Fruit fly (Drosophila melanogaster) whole organism, embryonic: Measurements from ENCODE around the gene Arp8.
A peak's percentile ranks its signal among the peaks of the same experiment; 100 is the strongest.

Experiments used
- CG11456 ChIP-seq: fragments of 200-800 bp; sonication (Bioruptor generic); IDR thresholded peaks from 3 replicates; pipeline ENCODE4 v1.3.6; 2022; ENCODE audit warnings: missing biosample characterization, missing genetic modification characterization
- CG11560 ChIP-seq: fragments of 200-800 bp; sonication (Bioruptor generic); IDR thresholded peaks from 3 replicates; pipeline ENCODE4 v1.3.6; 2022; ENCODE audit warnings: missing biosample characterization, missing genetic modification characterization
- CG14014 ChIP-seq: fragments of 200-800 bp; sonication (Bioruptor generic); IDR thresholded peaks from 2 replicates; pipeline ENCODE4 v1.3.6; 2022; ENCODE audit warnings: missing biosample characterization, missing genetic modification characterization
- CG14050 ChIP-seq: fragments of 200-800 bp; sonication (Bioruptor generic); IDR thresholded peaks from 3 replicates; pipeline ENCODE4 v1.3.6; 2022; ENCODE audit warnings: missing biosample characterization, missing genetic modification characterization
- CG16863 ChIP-seq: fragments of 200-800 bp; sonication (Bioruptor generic); optimal IDR thresholded peaks from 3 replicates; lab custom pipeline; 2016; ENCODE audit warnings: missing biosample characterization, missing genetic modification characterization
- CG31388 ChIP-seq: fragments of 200-800 bp; sonication (Bioruptor generic); optimal IDR thresholded peaks from 2 replicates; lab custom pipeline; 2016; ENCODE audit warnings: missing biosample characterization, missing genetic modification characterization
- CG6175 ChIP-seq: fragments of 200-800 bp; sonication (Bioruptor generic); IDR thresholded peaks from 3 replicates; pipeline ENCODE4 v1.3.6; 2022; ENCODE audit warnings: missing biosample characterization, missing genetic modification characterization
- CG9215 ChIP-seq: fragments of 200-800 bp; sonication (Bioruptor generic); IDR thresholded peaks from 2 replicates; pipeline ENCODE4 v1.3.6; 2022; ENCODE audit warnings: missing biosample characterization, missing genetic modification characterization
- Chrac-16 ChIP-seq: fragments of 200-800 bp; sonication (Bioruptor generic); optimal IDR thresholded peaks from 3 replicates; lab custom pipeline; 2016; ENCODE audit warnings: missing biosample characterization, missing genetic modification characterization
- CrebB ChIP-seq: fragments of 200-800 bp; sonication (Bioruptor generic); optimal IDR thresholded peaks from 3 replicates; lab custom pipeline; 2018; ENCODE audit warnings: missing biosample characterization, mild to moderate bottlenecking, missing genetic modification characterization
- Dek ChIP-seq: fragments of 200-800 bp; sonication (Bioruptor generic); optimal IDR thresholded peaks from 3 replicates; lab custom pipeline; 2019; ENCODE audit warnings: missing biosample characterization, mild to moderate bottlenecking, missing genetic modification characterization, moderate library complexity
- Dp ChIP-seq: fragments of 200-800 bp; sonication (Bioruptor generic); optimal IDR thresholded peaks from 2 replicates; lab custom pipeline; 2018; ENCODE audit warnings: missing biosample characterization, mild to moderate bottlenecking, missing genetic modification characterization, moderate library complexity
- Fer2 ChIP-seq: fragments of 200-800 bp; sonication (Bioruptor generic); optimal IDR thresholded peaks from 2 replicates; lab custom pipeline; 2018; ENCODE audit warnings: missing biosample characterization, mild to moderate bottlenecking, missing genetic modification characterization, moderate library complexity
- Gug ChIP-seq: fragments of 200-800 bp; sonication (Bioruptor generic); IDR thresholded peaks from 4 replicates; pipeline ENCODE4 v1.3.6; 2022; ENCODE audit warnings: missing biosample characterization, missing genetic modification characterization
- HLH4C ChIP-seq: fragments of 200-800 bp; sonication (Bioruptor generic); IDR thresholded peaks from 3 replicates; pipeline ENCODE4 v1.3.6; 2022; ENCODE audit warnings: missing biosample characterization, missing genetic modification characterization; ENCODE audit not compliant: partially characterized antibody
- HmgZ ChIP-seq: fragments of 200-800 bp; sonication (Bioruptor generic); optimal IDR thresholded peaks from 2 replicates; lab custom pipeline; 2018; ENCODE audit warnings: missing biosample characterization, mild to moderate bottlenecking, missing genetic modification characterization
- Hr78 ChIP-seq, 2 experiments: fragments of 200-800 bp in 1 of 2; fragments of >200 bp in 1 of 2; sonication (Bioruptor generic) in 1 of 2; optimal IDR thresholded peaks; 2 replicates each; lab custom pipeline; 2017 to 2019; ENCODE audit warnings: missing biosample characterization in 2 of 2, missing genetic modification characterization in 2 of 2, mild to moderate bottlenecking in 1 of 2, moderate library complexity in 1 of 2
- MESR4 ChIP-seq: fragments of 200-800 bp; sonication (Bioruptor generic); optimal IDR thresholded peaks from 2 replicates; lab custom pipeline; 2018; ENCODE audit warnings: missing biosample characterization, mild to moderate bottlenecking, missing genetic modification characterization, moderate library complexity
- Mrtf ChIP-seq: fragments of 200-800 bp; sonication (Bioruptor generic); IDR thresholded peaks from 3 replicates; pipeline ENCODE4 v1.3.6; 2022; ENCODE audit warnings: missing biosample characterization, missing genetic modification characterization
- Rfx ChIP-seq: fragments of 200-800 bp; sonication (Bioruptor generic); IDR thresholded peaks from 2 replicates; pipeline ENCODE4 v1.3.6; 2022; ENCODE audit warnings: missing biosample characterization, missing genetic modification characterization
- Sry-β ChIP-seq: fragments of 200-800 bp; sonication (Bioruptor generic); optimal IDR thresholded peaks from 2 replicates; lab custom pipeline; 2018; ENCODE audit warnings: missing biosample characterization, mild to moderate bottlenecking, missing genetic modification characterization, moderate library complexity
- Trl ChIP-seq, 3 experiments: fragments of >200 bp in 2 of 3; fragments of 200-800 bp in 1 of 3; sonication (Bioruptor generic) in 1 of 3; optimal IDR thresholded peaks; 2 replicates in 1 of 3; 3 replicates in 2 of 3; lab custom pipeline; 2016 to 2017; ENCODE audit warnings: missing biosample characterization in 1 of 3, missing genetic modification characterization in 1 of 3
- Xrp1 ChIP-seq: fragments of 200-800 bp; sonication (Bioruptor generic); IDR thresholded peaks from 2 replicates; pipeline ENCODE4 v1.3.6; 2022; ENCODE audit warnings: missing biosample characterization, missing genetic modification characterization
- ato ChIP-seq: fragments of 200-800 bp; sonication (Bioruptor generic); IDR thresholded peaks from 2 replicates; pipeline ENCODE4 v1.3.6; 2022; ENCODE audit warnings: missing biosample characterization, missing genetic modification characterization; ENCODE audit not compliant: partially characterized antibody
- bab2 ChIP-seq: fragments of 200-800 bp; sonication (Bioruptor generic); optimal IDR thresholded peaks from 2 replicates; lab custom pipeline; 2016; ENCODE audit warnings: missing biosample characterization, missing genetic modification characterization
- cad ChIP-seq: fragments of >200 bp; optimal IDR thresholded peaks from 2 replicates; lab custom pipeline; 2017; ENCODE audit warnings: missing biosample characterization, missing genetic modification characterization
- cato ChIP-seq: fragments of 200-800 bp; sonication (Bioruptor generic); optimal IDR thresholded peaks from 2 replicates; lab custom pipeline; 2016; ENCODE audit warnings: missing biosample characterization, missing genetic modification characterization, borderline replicate concordance
- dm ChIP-seq: fragments of 200-800 bp; sonication (Bioruptor generic); optimal IDR thresholded peaks from 3 replicates; lab custom pipeline; 2016; ENCODE audit warnings: missing biosample characterization, missing genetic modification characterization
- emc ChIP-seq: fragments of 200-800 bp; sonication (Bioruptor generic); optimal IDR thresholded peaks from 2 replicates; lab custom pipeline; 2016; ENCODE audit warnings: missing biosample characterization, missing genetic modification characterization
- gcm ChIP-seq: fragments of 200-800 bp; sonication (Bioruptor generic); optimal IDR thresholded peaks from 2 replicates; lab custom pipeline; 2019; ENCODE audit warnings: missing biosample characterization, mild to moderate bottlenecking, missing genetic modification characterization, moderate library complexity
- grau ChIP-seq: fragments of 200-800 bp; optimal IDR thresholded peaks from 3 replicates; lab custom pipeline; 2019; ENCODE audit warnings: missing biosample characterization, mild to moderate bottlenecking, missing genetic modification characterization, moderate library complexity
- gro ChIP-seq: fragments of 200-800 bp; sonication (Bioruptor generic); optimal IDR thresholded peaks from 2 replicates; lab custom pipeline; 2016; ENCODE audit warnings: missing biosample characterization, missing genetic modification characterization
- ham ChIP-seq: fragments of 200-800 bp; sonication (Bioruptor generic); IDR thresholded peaks from 2 replicates; pipeline ENCODE4 v1.3.6; 2022; ENCODE audit warnings: missing biosample characterization, missing genetic modification characterization
- her ChIP-seq: fragments of 200-800 bp; sonication (Bioruptor generic); optimal IDR thresholded peaks from 2 replicates; lab custom pipeline; 2016; ENCODE audit warnings: missing biosample characterization, missing genetic modification characterization
- kah ChIP-seq: fragments of 200-800 bp; sonication (Bioruptor generic); optimal IDR thresholded peaks from 2 replicates; lab custom pipeline; 2018; ENCODE audit warnings: missing biosample characterization, mild to moderate bottlenecking, missing genetic modification characterization
- kay ChIP-seq: fragments of 200-800 bp; sonication (Bioruptor generic); optimal IDR thresholded peaks from 2 replicates; lab custom pipeline; 2016; ENCODE audit warnings: missing biosample characterization, missing genetic modification characterization
- lilli ChIP-seq: fragments of 200-800 bp; sonication (Bioruptor generic); optimal IDR thresholded peaks from 3 replicates; lab custom pipeline; 2016; ENCODE audit warnings: missing biosample characterization, missing genetic modification characterization
- pho ChIP-seq: fragments of 200-800 bp; sonication (Bioruptor generic); optimal IDR thresholded peaks from 2 replicates; lab custom pipeline; 2016; ENCODE audit warnings: missing biosample characterization, missing genetic modification characterization
- ro ChIP-seq: fragments of 200-800 bp; sonication (Bioruptor generic); IDR thresholded peaks from 2 replicates; pipeline ENCODE4 v1.3.6; 2022; ENCODE audit warnings: missing biosample characterization, missing genetic modification characterization
- sd ChIP-seq: fragments of 200-800 bp; sonication (Bioruptor generic); optimal IDR thresholded peaks from 3 replicates; lab custom pipeline; 2018; ENCODE audit warnings: missing biosample characterization, mild to moderate bottlenecking, missing genetic modification characterization, moderate library complexity
- so ChIP-seq: fragments of 200-800 bp; sonication (Bioruptor generic); IDR thresholded peaks from 3 replicates; pipeline ENCODE4 v1.3.6; 2022; ENCODE audit warnings: missing biosample characterization, missing genetic modification characterization
- sr ChIP-seq: fragments of 200-800 bp; sonication (Bioruptor generic); IDR thresholded peaks from 3 replicates; pipeline ENCODE4 v1.3.6; 2022; ENCODE audit warnings: missing biosample characterization, missing genetic modification characterization
- tgo ChIP-seq: fragments of 200-800 bp; sonication (Bioruptor generic); IDR thresholded peaks from 3 replicates; pipeline ENCODE4 v1.3.6; 2022; ENCODE audit warnings: missing biosample characterization, missing genetic modification characterization
- tin ChIP-seq: fragments of 200-800 bp; sonication (Bioruptor generic); optimal IDR thresholded peaks from 3 replicates; lab custom pipeline; 2016; ENCODE audit warnings: missing biosample characterization, missing genetic modification characterization
- toy ChIP-seq: fragments of 200-800 bp; sonication (Bioruptor generic); IDR thresholded peaks from 2 replicates; pipeline ENCODE4 v1.3.6; 2022; ENCODE audit warnings: missing biosample characterization, missing genetic modification characterization
- ttk ChIP-seq: fragments of 200-800 bp; sonication (Bioruptor generic); IDR thresholded peaks from 2 replicates; pipeline ENCODE4 v2.1.2; 2022; ENCODE audit warnings: missing biosample characterization, missing genetic modification characterization
- usp ChIP-seq: fragments of >200 bp; optimal IDR thresholded peaks from 2 replicates; lab custom pipeline; 2017; ENCODE audit warnings: missing biosample characterization, missing genetic modification characterization
- vfl ChIP-seq: fragments of 200-800 bp; sonication (Bioruptor generic); optimal IDR thresholded peaks from 2 replicates; lab custom pipeline; 2016; ENCODE audit warnings: missing biosample characterization, missing genetic modification characterization
- zen ChIP-seq: fragments of 200-800 bp; sonication (Bioruptor generic); optimal IDR thresholded peaks from 3 replicates; lab custom pipeline; 2018; ENCODE audit warnings: missing biosample characterization, mild to moderate bottlenecking, missing genetic modification characterization, moderate library complexity

The Arp8 gene

DNA sequence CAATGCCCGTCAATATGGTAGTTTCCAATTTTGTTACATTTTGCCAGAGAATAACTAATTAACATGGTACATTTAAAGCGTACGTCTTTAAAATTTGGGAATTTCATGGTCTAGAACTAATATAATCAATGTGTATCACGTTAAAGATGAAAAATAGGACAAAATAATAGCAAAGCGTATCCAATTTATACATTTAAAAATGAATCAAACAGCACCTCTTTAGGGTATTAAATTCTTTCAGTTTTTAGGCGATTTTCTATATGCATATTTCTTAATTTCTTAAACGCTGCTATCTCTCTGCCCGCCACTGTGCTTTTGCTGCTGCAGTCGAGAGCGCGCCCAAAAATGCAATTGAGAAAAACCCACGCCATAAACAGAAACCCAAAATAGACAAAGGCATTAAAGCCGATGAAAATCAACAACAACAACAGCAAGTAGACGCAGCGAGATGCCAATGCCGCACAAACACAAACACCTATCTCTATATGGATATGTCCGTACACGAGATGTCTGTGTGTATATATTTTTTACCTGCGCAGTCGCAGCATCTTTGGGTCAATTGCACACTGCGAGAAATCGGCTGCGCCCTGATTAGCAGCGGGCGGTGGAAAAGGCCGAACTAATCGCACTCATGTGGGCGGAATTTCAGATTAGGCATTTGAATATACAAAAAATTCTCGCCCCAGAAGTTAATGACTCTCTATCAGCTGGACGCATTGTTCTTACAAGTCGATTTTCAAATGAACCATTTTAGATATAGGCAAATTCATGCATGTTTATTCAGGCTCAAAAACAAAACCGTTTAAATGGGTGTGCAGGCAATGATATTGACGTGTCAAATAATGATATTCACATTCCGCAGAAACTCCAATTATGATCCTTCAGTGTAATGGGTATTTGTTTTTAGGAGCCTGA, 31.3 kb downstream of the Arp8 start (continued):
- TF ChIP-seq Sry-β (GFP tag; lab: Kevin White, UChicago), result no peak
- TF ChIP-seq sr (GFP tag; lab: Robert Waterston, UW), result no peak
- TF ChIP-seq CrebB (tag; lab: Kevin White, UChicago), result no peak
- no peak for TF ChIP-seq HLH4C (GFP tag; lab: Robert Waterston, UW)
- TF ChIP-seq ttk (GFP tag; lab: Robert Waterston, UW), result 0 out of 2 replicates have a peak, but pooled peaks have one; percentile 9
- no peak for TF ChIP-seq bab2 (GFP tag; lab: Kevin White, UChicago)
- TF ChIP-seq Gug (GFP tag; lab: Robert Waterston, UW), result no peak; the same call in 3 of the 4 replicates
- no peak for TF ChIP-seq ato (GFP tag; lab: Robert Waterston, UW)
- no peak for TF ChIP-seq usp (GFP tag; lab: Kevin White, UChicago)
- TF ChIP-seq grau (tag; lab: Kevin White, UChicago), result peak; percentile 70
- no peak for TF ChIP-seq emc (GFP tag; lab: Kevin White, UChicago)
- no peak for TF ChIP-seq Fer2 (tag; lab: Kevin White, UChicago)
- TF ChIP-seq lilli (GFP tag; lab: Kevin White, UChicago), result no peak
- no peak for TF ChIP-seq pho (GFP tag; lab: Kevin White, UChicago)
- TF ChIP-seq Xrp1, result peak; percentile 67
- TF ChIP-seq Trl (optimal IDR thresholded peaks at IDR 0.05; lab: Kevin White, UChicago), result no peak
- peak; percentile 10 for TF ChIP-seq Trl (GFP tag; optimal IDR thresholded peaks at IDR 0.05; lab: Kevin White, UChicago)
- TF ChIP-seq Dek (tag; lab: Kevin White, UChicago), result peak; percentile 6
- no peak for TF ChIP-seq gro
- TF ChIP-seq CG14050, result no peak
- TF ChIP-seq CG31388 (GFP tag; lab: Kevin White, UChicago), result no peak
- peak in 1 of 2 experiments; percentile 30 for TF ChIP-seq Hr78 (GFP tag; optimal IDR thresholded peaks at IDR 0.05; lab: Kevin White, UChicago)
- peak; percentile 78 for TF ChIP-seq zen
- TF ChIP-seq ro, result no peak
- TF ChIP-seq her, result no peak
- TF ChIP-seq cad (GFP tag; lab: Kevin White, UChicago), result peak; percentile 81
- no peak for TF ChIP-seq HmgZ
- no peak for TF ChIP-seq cato (GFP tag; lab: Kevin White, UChicago)
- TF ChIP-seq CG6175 (GFP tag; lab: Robert Waterston, UW), result no peak
- 0 out of 3 replicates have a peak, but pooled peaks have one; percentile 5 for TF ChIP-seq Mrtf (GFP tag; lab: Robert Waterston, UW)
- TF ChIP-seq CG16863 (GFP tag; lab: Kevin White, UChicago), result peak; percentile 40
- TF ChIP-seq CG11456, result no peak
- no peak for TF ChIP-seq CG11560
- peak; percentile 62 for TF ChIP-seq tin
- peak; percentile 19 for TF ChIP-seq Chrac-16
- TF ChIP-seq Dp, result no peak
- no peak for TF ChIP-seq ham (GFP tag; lab: Robert Waterston, UW)
- TF ChIP-seq toy, result no peak
- peak; percentile 10 for TF ChIP-seq kay (GFP tag; lab: Kevin White, UChicago)
- no peak; the same call in 1 of the 3 replicates for TF ChIP-seq so (GFP tag; lab: Robert Waterston, UW)
- TF ChIP-seq kah (GFP tag; lab: Kevin White, UChicago), result peak; percentile 38
- no peak for TF ChIP-seq tgo (GFP tag; lab: Robert Waterston, UW)
- no peak for TF ChIP-seq CG9215 (GFP tag; lab: Robert Waterston, UW)
- TF ChIP-seq sd (tag; lab: Kevin White, UChicago), result no peak
- TF ChIP-seq vfl (GFP tag; lab: Kevin White, UChicago), result no peak
- no peak for TF ChIP-seq CG14014
- TF ChIP-seq gcm, result peak; percentile 73
- no peak for TF ChIP-seq MESR4 (GFP tag; lab: Kevin White, UChicago)
- TF ChIP-seq Rfx (GFP tag; lab: Robert Waterston, UW), result peak; percentile 16; the same call in 1 of the 2 replicates
- TF ChIP-seq dm (GFP tag; lab: Kevin White, UChicago), result no peak
